Fruit fly (Drosophila melanogaster) whole organism, embryonic: Measurements from ENCODE around the gene Acp62F.

Source experiments
- ATbp ChIP-seq: fragments of 200-800 bp; sonication (Bioruptor generic); optimal IDR thresholded peaks from 2 replicates; lab custom pipeline; 2017; ENCODE audit warnings: missing biosample characterization, mild to moderate bottlenecking, missing genetic modification characterization, missing genetic modification reagents
- Asciz ChIP-seq: fragments of 200-800 bp; sonication (Bioruptor generic); optimal IDR thresholded peaks from 2 replicates; lab custom pipeline; 2017; ENCODE audit warnings: missing biosample characterization, mild to moderate bottlenecking, missing genetic modification characterization, missing genetic modification reagents
- Atf6 ChIP-seq: fragments of 200-800 bp; sonication (Bioruptor generic); IDR thresholded peaks from 2 replicates; pipeline ENCODE4 v1.3.6; 2022; ENCODE audit warnings: missing biosample characterization, missing genetic modification characterization
- CG10267 ChIP-seq: fragments of 200-800 bp; sonication (Bioruptor generic); optimal IDR thresholded peaks from 2 replicates; lab custom pipeline; 2018; ENCODE audit warnings: missing biosample characterization, mild to moderate bottlenecking, missing genetic modification characterization, moderate library complexity
- CG10431 ChIP-seq: fragments of 200-800 bp; sonication (Bioruptor generic); optimal IDR thresholded peaks from 3 replicates; lab custom pipeline; 2018; ENCODE audit warnings: missing biosample characterization, mild to moderate bottlenecking, missing genetic modification characterization
- CG12219 ChIP-seq: fragments of 200-800 bp; sonication (Bioruptor generic); optimal IDR thresholded peaks from 3 replicates; lab custom pipeline; 2018; ENCODE audit warnings: missing biosample characterization, mild to moderate bottlenecking, missing genetic modification characterization
- CG15514 ChIP-seq: fragments of 200-800 bp; sonication (Bioruptor generic); optimal IDR thresholded peaks from 3 replicates; lab custom pipeline; 2017; ENCODE audit warnings: missing biosample characterization, missing genetic modification characterization, mild to moderate bottlenecking, moderate library complexity, missing genetic modification reagents
- CG2712 ChIP-seq: fragments of 200-800 bp; optimal IDR thresholded peaks from 3 replicates; lab custom pipeline; 2019; ENCODE audit warnings: missing biosample characterization, mild to moderate bottlenecking, missing genetic modification characterization, moderate library complexity
- CG33557 ChIP-seq: fragments of 200-800 bp; sonication (Bioruptor generic); optimal IDR thresholded peaks from 2 replicates; lab custom pipeline; 2019; ENCODE audit warnings: missing biosample characterization, mild to moderate bottlenecking, missing genetic modification characterization, moderate library complexity
- CG3995 ChIP-seq: fragments of 200-800 bp; sonication (Bioruptor generic); optimal IDR thresholded peaks from 3 replicates; lab custom pipeline; 2016; ENCODE audit warnings: missing biosample characterization, missing genetic modification characterization
- CG4424 ChIP-seq: fragments of 200-800 bp; sonication (Bioruptor generic); optimal IDR thresholded peaks from 3 replicates; lab custom pipeline; 2016; ENCODE audit warnings: missing biosample characterization, missing genetic modification characterization
- CG4820 ChIP-seq: fragments of 200-800 bp; sonication (Bioruptor generic); optimal IDR thresholded peaks from 3 replicates; lab custom pipeline; 2016; ENCODE audit warnings: missing biosample characterization, missing genetic modification characterization
- CG7357 ChIP-seq: fragments of 200-800 bp; sonication (Bioruptor generic); IDR thresholded peaks from 3 replicates; pipeline ENCODE4 v1.3.6; 2022; ENCODE audit warnings: missing biosample characterization, missing genetic modification characterization
- CHES-1-like ChIP-seq: fragments of 200-800 bp; sonication (Bioruptor generic); optimal IDR thresholded peaks from 2 replicates; lab custom pipeline; 2016; ENCODE audit warnings: missing biosample characterization, missing genetic modification characterization
- CoRest ChIP-seq: fragments of 200-800 bp; sonication (Bioruptor generic); optimal IDR thresholded peaks from 3 replicates; lab custom pipeline; 2018; ENCODE audit warnings: missing biosample characterization, mild to moderate bottlenecking, missing genetic modification characterization, moderate library complexity
- Dll ChIP-seq: fragments of 200-800 bp; sonication (Bioruptor generic); IDR thresholded peaks from 4 replicates; pipeline ENCODE4 v1.3.6; 2022; ENCODE audit warnings: missing biosample characterization, missing genetic modification characterization; ENCODE audit not compliant: partially characterized antibody
- Gug ChIP-seq: fragments of 200-800 bp; sonication (Bioruptor generic); IDR thresholded peaks from 4 replicates; pipeline ENCODE4 v1.3.6; 2022; ENCODE audit warnings: missing biosample characterization, missing genetic modification characterization
- HLH3B ChIP-seq: fragments of 200-800 bp; sonication (Bioruptor generic); IDR thresholded peaks from 2 replicates; pipeline ENCODE4 v1.3.6; 2022; ENCODE audit warnings: missing biosample characterization, missing genetic modification characterization
- Lhr ChIP-seq: fragments of 200-800 bp; sonication (Bioruptor generic); optimal IDR thresholded peaks from 3 replicates; lab custom pipeline; 2017; ENCODE audit warnings: mild to moderate bottlenecking, missing biosample characterization, missing genetic modification reagents, missing genetic modification characterization
- Mad ChIP-seq: fragments of 200-800 bp; sonication (Bioruptor generic); optimal IDR thresholded peaks from 2 replicates; lab custom pipeline; 2016; ENCODE audit warnings: missing biosample characterization, missing genetic modification characterization
- NK7.1 ChIP-seq: fragments of 200-800 bp; sonication (Bioruptor generic); optimal IDR thresholded peaks from 3 replicates; lab custom pipeline; 2016; ENCODE audit warnings: missing biosample characterization, missing genetic modification characterization
- Neu2 ChIP-seq: fragments of 200-800 bp; sonication (Bioruptor generic); optimal IDR thresholded peaks from 3 replicates; lab custom pipeline; 2016; ENCODE audit warnings: missing biosample characterization, missing genetic modification characterization, borderline replicate concordance
- NfI ChIP-seq: fragments of 200-800 bp; sonication (Bioruptor generic); optimal IDR thresholded peaks from 3 replicates; lab custom pipeline; 2018; ENCODE audit warnings: missing biosample characterization, mild to moderate bottlenecking, missing genetic modification characterization, moderate library complexity
- Oaz ChIP-seq: fragments of 200-800 bp; sonication (Bioruptor generic); IDR thresholded peaks from 2 replicates; pipeline ENCODE4 v1.3.6; 2022; ENCODE audit warnings: missing biosample characterization, missing genetic modification characterization
- Sry-β ChIP-seq: fragments of 200-800 bp; sonication (Bioruptor generic); optimal IDR thresholded peaks from 2 replicates; lab custom pipeline; 2018; ENCODE audit warnings: missing biosample characterization, mild to moderate bottlenecking, missing genetic modification characterization, moderate library complexity
- Stat92E ChIP-seq, 3 experiments: fragments of >200 bp in 2 of 3; fragments of 200-800 bp in 1 of 3; sonication (Bioruptor generic) in 1 of 3; optimal IDR thresholded peaks; 2 replicates each; lab custom pipeline; 2017 to 2019; ENCODE audit warnings: missing biosample characterization in 3 of 3, missing genetic modification characterization in 3 of 3, mild to moderate bottlenecking in 1 of 3, moderate library complexity in 1 of 3
- Xbp1 ChIP-seq: fragments of 200-800 bp; sonication (Bioruptor generic); optimal IDR thresholded peaks from 3 replicates; lab custom pipeline; 2016; ENCODE audit warnings: missing biosample characterization, mild to moderate bottlenecking, missing genetic modification characterization
- YL-1 ChIP-seq: fragments of 200-800 bp; sonication (Bioruptor generic); optimal IDR thresholded peaks from 3 replicates; lab custom pipeline; 2017; ENCODE audit warnings: missing biosample characterization, mild to moderate bottlenecking, missing genetic modification characterization
- abd-A ChIP-seq: fragments of 200-800 bp; sonication (Bioruptor generic); optimal IDR thresholded peaks from 3 replicates; lab custom pipeline; 2019; ENCODE audit warnings: missing biosample characterization, mild to moderate bottlenecking, missing genetic modification characterization, moderate library complexity
- al ChIP-seq: fragments of 200-800 bp; sonication (Bioruptor generic); IDR thresholded peaks from 2 replicates; pipeline ENCODE4 v1.3.6; 2022; ENCODE audit warnings: missing biosample characterization, missing genetic modification characterization
- ato ChIP-seq: fragments of 200-800 bp; sonication (Bioruptor generic); IDR thresholded peaks from 2 replicates; pipeline ENCODE4 v1.3.6; 2022; ENCODE audit warnings: missing biosample characterization, missing genetic modification characterization; ENCODE audit not compliant: partially characterized antibody
- btn ChIP-seq: fragments of 200-800 bp; sonication (Bioruptor generic); optimal IDR thresholded peaks from 2 replicates; lab custom pipeline; 2016; ENCODE audit warnings: missing biosample characterization, missing genetic modification characterization
- cas ChIP-seq: fragments of 200-800 bp; sonication (Bioruptor generic); IDR thresholded peaks from 2 replicates; pipeline ENCODE4 v1.3.6; 2022; ENCODE audit warnings: missing biosample characterization, missing genetic modification characterization
- dmrt11E ChIP-seq: fragments of 200-800 bp; sonication (Bioruptor generic); optimal IDR thresholded peaks from 3 replicates; lab custom pipeline; 2018; ENCODE audit warnings: missing biosample characterization, mild to moderate bottlenecking, missing genetic modification characterization, moderate library complexity
- grau ChIP-seq: fragments of 200-800 bp; optimal IDR thresholded peaks from 3 replicates; lab custom pipeline; 2019; ENCODE audit warnings: missing biosample characterization, mild to moderate bottlenecking, missing genetic modification characterization, moderate library complexity
- grn ChIP-seq: fragments of 200-800 bp; sonication (Bioruptor generic); optimal IDR thresholded peaks from 3 replicates; lab custom pipeline; 2017; ENCODE audit warnings: missing biosample characterization, missing genetic modification characterization
- hth ChIP-seq: fragments of >200 bp; optimal IDR thresholded peaks from 2 replicates; lab custom pipeline; 2017; ENCODE audit warnings: inconsistent platforms
- jigr1 ChIP-seq: fragments of 200-800 bp; sonication (Bioruptor generic); IDR thresholded peaks from 3 replicates; pipeline ENCODE4 v1.3.6; 2022; ENCODE audit warnings: missing biosample characterization, missing genetic modification characterization
- lola ChIP-seq, 3 experiments: fragments of >200 bp in 2 of 3; fragments of 200-800 bp in 1 of 3; sonication (Bioruptor generic) in 1 of 3; optimal IDR thresholded peaks; 2 replicates each; lab custom pipeline; 2017 to 2019; ENCODE audit warnings: missing biosample characterization in 3 of 3, missing genetic modification characterization in 3 of 3, mild to moderate bottlenecking in 1 of 3, moderate library complexity in 1 of 3
- mld ChIP-seq: fragments of 200-800 bp; sonication (Bioruptor generic); IDR thresholded peaks from 3 replicates; pipeline ENCODE4 v1.3.6; 2022; ENCODE audit warnings: missing biosample characterization, missing genetic modification characterization; ENCODE audit not compliant: partially characterized antibody
- nmo ChIP-seq: fragments of 200-800 bp; sonication (Bioruptor generic); optimal IDR thresholded peaks from 2 replicates; lab custom pipeline; 2018; ENCODE audit warnings: missing biosample characterization, mild to moderate bottlenecking, missing genetic modification characterization, moderate library complexity
- pita ChIP-seq: fragments of 200-800 bp; sonication (Bioruptor generic); optimal IDR thresholded peaks from 2 replicates; lab custom pipeline; 2017; ENCODE audit warnings: missing biosample characterization, mild to moderate bottlenecking, missing genetic modification characterization
- pros ChIP-seq: fragments of 200-800 bp; sonication (Bioruptor generic); optimal IDR thresholded peaks from 3 replicates; lab custom pipeline; 2019; ENCODE audit warnings: missing biosample characterization, mild to moderate bottlenecking, missing genetic modification characterization, moderate library complexity
- repo ChIP-seq: fragments of 200-800 bp; sonication (Bioruptor generic); optimal IDR thresholded peaks from 2 replicates; lab custom pipeline; 2016; ENCODE audit warnings: missing biosample characterization, missing genetic modification characterization
- schlank ChIP-seq: fragments of 200-800 bp; sonication (Bioruptor generic); optimal IDR thresholded peaks from 2 replicates; lab custom pipeline; 2018; ENCODE audit warnings: missing biosample characterization, mild to moderate bottlenecking, missing genetic modification characterization
- trh ChIP-seq: fragments of 200-800 bp; sonication (Bioruptor generic); optimal IDR thresholded peaks from 2 replicates; lab custom pipeline; 2016; ENCODE audit warnings: missing biosample characterization, missing genetic modification characterization
- zf30C ChIP-seq: fragments of 200-800 bp; sonication (Bioruptor generic); optimal IDR thresholded peaks from 3 replicates; lab custom pipeline; 2018; ENCODE audit warnings: missing biosample characterization, mild to moderate bottlenecking, missing genetic modification characterization
- zfh2 ChIP-seq: fragments of 200-800 bp; sonication (Bioruptor generic); optimal IDR thresholded peaks from 2 replicates; lab custom pipeline; 2016; ENCODE audit warnings: missing biosample characterization, missing genetic modification characterization

Gene Acp62F

dm6 chr3L:2766269-2767088 lies 26.9 kb downstream of the Acp62F start, which contains the start of the genes Mrtf and Non2 (continued):
- TF ChIP-seq cas (no peak), Lhr (GFP tag; lab: Kevin White, UChicago) (peak; percentile 2), Xbp1 (GFP tag; lab: Kevin White, UChicago) (peak; percentile 75), Asciz (peak; percentile 7), grau (tag; lab: Kevin White, UChicago) (peak; percentile 64), grn (GFP tag; lab: Kevin White, UChicago) (no peak), CG10431 (no peak), NK7.1 (GFP tag; lab: Kevin White, UChicago) (no peak), CG2712 (tag; lab: Kevin White, UChicago) (peak; percentile 73), nmo (peak; percentile 72), btn (GFP tag; lab: Kevin White, UChicago) (no peak), Mad (GFP tag; lab: Kevin White, UChicago) (peak; percentile 48), Neu2 (GFP tag; lab: Kevin White, UChicago) (peak; percentile 68), Stat92E (GFP tag; optimal IDR thresholded peaks at IDR 0.05; lab: Kevin White, UChicago) (no peak), CG33557 (GFP tag; lab: Kevin White, UChicago) (peak; percentile 38), ATbp (GFP tag; lab: Kevin White, UChicago) (peak; percentile 9), HLH3B (peak; percentile 40; the same call in 1 of the 2 replicates), Oaz (GFP tag; lab: Robert Waterston, UW) (no peak), CG10267 (tag; lab: Kevin White, UChicago) (peak; percentile 55), schlank (tag; lab: Kevin White, UChicago) (peak; percentile 20), trh (GFP tag; lab: Kevin White, UChicago) (no peak), pita (no peak), CG15514 (GFP tag; lab: Kevin White, UChicago) (peak; percentile 54), al (no peak), repo (GFP tag; lab: Kevin White, UChicago) (peak; percentile 13), lola (GFP tag; optimal IDR thresholded peaks at IDR 0.05; lab: Kevin White, UChicago) (peak in 1 of 3 experiments; percentile 60), dmrt11E (tag; lab: Kevin White, UChicago) (peak; percentile 59), mld (GFP tag; lab: Robert Waterston, UW) (peak; percentile 83), Dll (GFP tag; lab: Robert Waterston, UW) (peak; percentile 86), zf30C (GFP tag; lab: Kevin White, UChicago) (no peak), pros (GFP tag; lab: Kevin White, UChicago) (no peak), CG4424 (peak; percentile 71), Gug (GFP tag; lab: Robert Waterston, UW) (peak; percentile 62; the same call in 3 of the 4 replicates), CG12219 (GFP tag; lab: Kevin White, UChicago) (no peak), CG7357 (GFP tag; lab: Robert Waterston, UW) (no peak; the same call in 2 of the 3 replicates), YL-1 (GFP tag; lab: Kevin White, UChicago) (no peak), CG4820 (GFP tag; lab: Kevin White, UChicago) (peak; percentile 61), hth (lab: Kevin White, UChicago) (no peak), Atf6 (GFP tag; lab: Robert Waterston, UW) (peak; percentile 66), CoRest (tag; lab: Kevin White, UChicago) (peak; percentile 76), CHES-1-like (GFP tag; lab: Kevin White, UChicago) (peak; percentile 72), Sry-β (GFP tag; lab: Kevin White, UChicago) (peak; percentile 94), NfI (GFP tag; lab: Kevin White, UChicago) (peak; percentile 58), CG3995 (GFP tag; lab: Kevin White, UChicago) (peak; percentile 4), jigr1 (no peak), ato (GFP tag; lab: Robert Waterston, UW) (peak; percentile 85), abd-A (tag; lab: Kevin White, UChicago) (no peak), zfh2 (GFP tag; lab: Kevin White, UChicago) (peak; percentile 82)
